Fruit fly (Drosophila melanogaster) whole organism, adult: Measurements from ENCODE around the gene SNF4Agamma.

ENCODE experiments used
- CG11617 ChIP-seq: fragments of 200-800 bp; sonication (Bioruptor generic); optimal IDR thresholded peaks from 2 replicates; lab custom pipeline; 2017; ENCODE audit warnings: mild to moderate bottlenecking, missing biosample characterization, missing genetic modification reagents, missing genetic modification characterization
- CG12768 ChIP-seq: fragments of 200-800 bp; sonication (Bioruptor generic); optimal IDR thresholded peaks from 2 replicates; lab custom pipeline; 2017; ENCODE audit warnings: missing biosample characterization, missing genetic modification characterization, mild to moderate bottlenecking, moderate library complexity, missing genetic modification reagents
- CG14711 ChIP-seq: fragments of 200-800 bp; sonication (Bioruptor generic); optimal IDR thresholded peaks from 2 replicates; lab custom pipeline; 2018; ENCODE audit warnings: missing biosample characterization, mild to moderate bottlenecking, missing genetic modification characterization, moderate library complexity
- CG1620 ChIP-seq: fragments of 200-800 bp; sonication (Bioruptor generic); optimal IDR thresholded peaks from 2 replicates; lab custom pipeline; 2016; ENCODE audit warnings: missing biosample characterization, missing genetic modification characterization
- CG33017 ChIP-seq: fragments of 200-800 bp; sonication (Bioruptor generic); optimal IDR thresholded peaks from 2 replicates; lab custom pipeline; 2018; ENCODE audit warnings: missing biosample characterization, mild to moderate bottlenecking, missing genetic modification characterization, moderate library complexity
- CG5204 ChIP-seq: fragments of 200-800 bp; sonication (Bioruptor generic); optimal IDR thresholded peaks from 2 replicates; lab custom pipeline; 2016; ENCODE audit warnings: missing biosample characterization, missing genetic modification characterization
- CG7045 ChIP-seq: fragments of 200-800 bp; sonication (Bioruptor generic); optimal IDR thresholded peaks from 2 replicates; lab custom pipeline; 2017; ENCODE audit warnings: missing biosample characterization, mild to moderate bottlenecking, missing genetic modification characterization
- CG7101 ChIP-seq: fragments of 200-800 bp; sonication (Bioruptor generic); optimal IDR thresholded peaks from 2 replicates; lab custom pipeline; 2018; ENCODE audit warnings: missing biosample characterization, mild to moderate bottlenecking, missing genetic modification characterization, moderate library complexity
- Clk ChIP-seq: fragments of 200-800 bp; sonication (Bioruptor generic); optimal IDR thresholded peaks from 2 replicates; lab custom pipeline; 2017; ENCODE audit warnings: missing biosample characterization, missing genetic modification characterization
- Crg-1 ChIP-seq: fragments of 200-800 bp; sonication (Bioruptor generic); optimal IDR thresholded peaks from 2 replicates; lab custom pipeline; 2016; ENCODE audit warnings: missing biosample characterization, missing genetic modification characterization
- Hr96 ChIP-seq: fragments of 200-800 bp; sonication (Bioruptor generic); optimal IDR thresholded peaks from 2 replicates; lab custom pipeline; 2016; ENCODE audit warnings: missing biosample characterization, missing genetic modification characterization
- Mnt ChIP-seq: fragments of 200-800 bp; sonication (Bioruptor generic); optimal IDR thresholded peaks from 2 replicates; lab custom pipeline; 2016; ENCODE audit warnings: missing biosample characterization, mild to moderate bottlenecking, missing genetic modification characterization
- bab1 ChIP-seq: fragments of 200-800 bp; sonication (Bioruptor generic); optimal IDR thresholded peaks from 3 replicates; lab custom pipeline; 2019; ENCODE audit warnings: missing biosample characterization, mild to moderate bottlenecking, missing genetic modification characterization, moderate library complexity
- cic ChIP-seq: fragments of 200-800 bp; sonication (Bioruptor generic); optimal IDR thresholded peaks from 2 replicates; lab custom pipeline; 2017; ENCODE audit warnings: missing biosample characterization, mild to moderate bottlenecking, missing genetic modification characterization, moderate library complexity
- cnc ChIP-seq, 2 experiments: fragments of >200 bp; optimal IDR thresholded peaks; 2 replicates each; lab custom pipeline; 2017
- kay ChIP-seq: fragments of 200-800 bp; sonication (Bioruptor generic); peaks from one replicate; lab custom pipeline; 2016; ENCODE audit warnings: missing biosample characterization, missing genetic modification characterization, borderline replicate concordance
- ovo ChIP-seq: fragments of 200-800 bp; sonication (Bioruptor generic); optimal IDR thresholded peaks from 2 replicates; lab custom pipeline; 2016; ENCODE audit warnings: missing biosample characterization, missing genetic modification characterization
- pad ChIP-seq: fragments of 200-800 bp; sonication (Bioruptor generic); optimal IDR thresholded peaks from 3 replicates; lab custom pipeline; 2017; ENCODE audit warnings: missing biosample characterization, missing genetic modification characterization, mild to moderate bottlenecking, moderate library complexity, missing genetic modification reagents
- tj ChIP-seq: fragments of 200-800 bp; sonication (Bioruptor generic); optimal IDR thresholded peaks from 3 replicates; lab custom pipeline; 2017; ENCODE audit warnings: missing biosample characterization, mild to moderate bottlenecking, missing genetic modification characterization, moderate library complexity
- toe ChIP-seq: fragments of 200-800 bp; sonication (Bioruptor generic); optimal IDR thresholded peaks from 2 replicates; lab custom pipeline; 2016; ENCODE audit warnings: missing biosample characterization, missing genetic modification characterization

SNF4Agamma gene

DNA sequence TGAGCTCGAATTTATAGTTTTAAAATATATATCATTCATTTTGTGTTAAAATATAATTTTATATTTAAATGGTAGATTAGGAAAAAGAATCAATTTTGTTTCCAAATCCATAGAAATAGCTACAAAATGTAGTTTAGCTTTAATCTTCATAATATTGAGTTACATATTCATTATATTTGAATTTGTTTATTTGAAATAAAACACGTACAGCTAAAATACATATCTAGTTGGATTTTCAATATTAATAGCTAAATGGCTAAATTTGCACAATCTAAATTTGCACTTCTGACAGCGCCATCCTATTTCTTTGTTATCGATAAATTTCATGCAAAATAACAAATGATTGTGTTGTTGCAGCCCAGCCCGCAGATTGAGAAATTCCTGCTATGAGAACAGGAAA is 6.6 kb upstream of the SNF4Agamma start, which contains the start of gene Usp8:
Usp8 (plus strand) TSS at position 312 of the 400 bp plus-strand sequence.
- TF ChIP-seq CG12768 (no peak), cic (GFP tag; lab: Kevin White, UChicago) (no peak), CG1620 (no peak), pad (peak; percentile 26), Clk (GFP tag; lab: Kevin White, UChicago) (no peak), CG14711 (tag; lab: Kevin White, UChicago) (peak; percentile 31), kay (no peak), toe (GFP tag; lab: Kevin White, UChicago) (no peak), bab1 (GFP tag; lab: Kevin White, UChicago) (peak; percentile 55), CG7101 (tag; lab: Kevin White, UChicago) (peak; percentile 22), tj (GFP tag; lab: Kevin White, UChicago) (no peak), Mnt (no peak), ovo (GFP tag; lab: Kevin White, UChicago) (no peak), CG5204 (GFP tag; lab: Kevin White, UChicago) (no peak), cnc (optimal IDR thresholded peaks at IDR 0.05; lab: Kevin White, UChicago) (no peak), Hr96 (GFP tag; lab: Kevin White, UChicago) (no peak), CG11617 (GFP tag; lab: Kevin White, UChicago) (peak; percentile 66), Crg-1 (GFP tag; lab: Kevin White, UChicago) (no peak), CG7045 (GFP tag; lab: Kevin White, UChicago) (peak; percentile 13), CG33017 (no peak)

DNA sequence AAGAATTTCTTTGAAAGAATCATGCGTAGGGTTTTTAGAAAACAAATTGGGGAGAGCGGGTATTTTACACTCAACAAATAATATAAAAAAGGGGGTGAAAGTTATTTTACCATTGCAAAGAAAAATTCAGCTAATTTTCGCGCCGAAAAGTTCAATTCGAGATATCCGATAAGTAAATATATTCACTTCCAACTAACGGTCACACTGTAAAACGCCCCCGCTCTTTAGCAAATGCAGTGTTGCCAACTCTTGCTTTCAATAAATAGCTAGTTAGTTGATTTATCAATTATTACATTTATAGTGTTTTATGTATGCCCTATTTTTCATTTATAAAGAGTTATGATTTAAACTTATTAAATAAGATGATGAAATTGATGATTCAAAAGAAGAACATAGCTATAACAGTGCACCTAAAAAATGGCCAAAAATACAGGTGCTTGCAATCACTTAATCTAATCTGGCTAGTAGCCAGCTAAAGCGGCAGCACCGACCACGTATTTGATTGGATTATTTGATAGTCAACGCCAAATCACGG is 2.3 kb upstream of the SNF4Agamma start, which contains the start of gene meigo:
meigo (plus strand) TSS at position 51 of the 535 bp plus-strand sequence.
- TF ChIP-seq pad = peak; percentile 61
- TF ChIP-seq Hr96 (GFP tag; lab: Kevin White, UChicago) = no peak
- TF ChIP-seq CG11617 (GFP tag; lab: Kevin White, UChicago) = peak; percentile 73
- peak; percentile 52 for TF ChIP-seq CG7045 (GFP tag; lab: Kevin White, UChicago)
- peak; percentile 20 for TF ChIP-seq Crg-1 (GFP tag; lab: Kevin White, UChicago)
- peak; percentile 86 for TF ChIP-seq bab1 (GFP tag; lab: Kevin White, UChicago)
- peak; percentile 74 for TF ChIP-seq CG1620
- peak; percentile 53 for TF ChIP-seq cic (GFP tag; lab: Kevin White, UChicago)
- no peak for TF ChIP-seq kay
- TF ChIP-seq cnc (optimal IDR thresholded peaks at IDR 0.05; lab: Kevin White, UChicago) = no peak
- TF ChIP-seq CG14711 (tag; lab: Kevin White, UChicago) = peak; percentile 94
- peak; percentile 78 for TF ChIP-seq CG33017
- TF ChIP-seq CG7101 (tag; lab: Kevin White, UChicago) = peak; percentile 77
- peak; percentile 40 for TF ChIP-seq ovo (GFP tag; lab: Kevin White, UChicago)
- TF ChIP-seq tj (GFP tag; lab: Kevin White, UChicago) = peak; percentile 42
- no peak for TF ChIP-seq toe (GFP tag; lab: Kevin White, UChicago)
- TF ChIP-seq CG12768 = peak; percentile 40
- no peak for TF ChIP-seq CG5204 (GFP tag; lab: Kevin White, UChicago)
- TF ChIP-seq Clk (GFP tag; lab: Kevin White, UChicago) = peak; percentile 30
- TF ChIP-seq Mnt = peak; percentile 70

DNA sequence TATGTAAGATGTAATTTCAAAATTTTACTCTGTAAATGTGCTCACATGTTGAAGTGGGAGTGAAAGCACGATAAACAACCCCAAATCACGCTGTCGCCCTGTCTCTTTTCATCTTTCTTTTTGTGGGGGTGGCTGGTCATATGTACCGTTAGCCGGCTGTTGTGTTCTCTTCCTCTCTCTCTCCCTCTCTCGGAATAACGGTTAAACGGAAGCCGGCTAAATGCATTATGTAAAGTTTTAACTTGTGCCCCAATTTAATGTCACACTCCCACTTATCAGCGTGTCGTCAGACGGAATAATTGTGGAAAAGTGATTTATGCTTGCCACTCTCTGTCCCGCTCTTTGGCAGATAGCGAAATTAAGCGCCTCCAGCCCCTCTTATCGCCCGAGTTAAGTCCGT is 802 bp downstream of the SNF4Agamma start:
- no peak for TF ChIP-seq Mnt
- TF ChIP-seq ovo (GFP tag; lab: Kevin White, UChicago) = peak; percentile 66
- TF ChIP-seq Hr96 (GFP tag; lab: Kevin White, UChicago) = no peak
- no peak for TF ChIP-seq tj (GFP tag; lab: Kevin White, UChicago)
- TF ChIP-seq CG14711 (tag; lab: Kevin White, UChicago) = no peak
- no peak for TF ChIP-seq pad

DNA sequence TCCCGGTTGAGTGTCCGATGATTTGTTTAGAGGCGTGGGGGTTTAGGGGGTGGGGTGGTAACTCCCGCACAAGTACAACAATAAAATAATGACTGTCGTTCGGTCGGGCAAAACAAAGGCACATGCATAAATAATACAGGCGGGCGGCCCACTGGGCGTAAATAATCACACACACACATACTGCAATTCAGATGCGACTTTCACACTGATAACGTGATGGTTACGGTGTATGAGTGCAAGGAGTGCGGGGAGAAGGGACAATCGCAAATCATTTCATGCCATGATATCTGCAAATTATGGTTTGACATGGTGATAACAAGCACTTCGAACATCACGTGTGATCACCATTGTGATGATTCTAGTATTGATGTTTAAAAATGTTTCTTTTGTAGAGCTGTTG is 9.6 kb downstream of the SNF4Agamma start:
- peak; percentile 51 for TF ChIP-seq cic (GFP tag; lab: Kevin White, UChicago)
- no peak for TF ChIP-seq CG1620
- no peak for TF ChIP-seq kay
- TF ChIP-seq pad = no peak
- TF ChIP-seq CG5204 (GFP tag; lab: Kevin White, UChicago) = no peak
- TF ChIP-seq Mnt = peak; percentile 21
- no peak for TF ChIP-seq ovo (GFP tag; lab: Kevin White, UChicago)
- TF ChIP-seq CG33017 = no peak
- TF ChIP-seq cnc (optimal IDR thresholded peaks at IDR 0.05; lab: Kevin White, UChicago) = no peak
- TF ChIP-seq CG14711 (tag; lab: Kevin White, UChicago) = no peak
- no peak for TF ChIP-seq CG11617 (GFP tag; lab: Kevin White, UChicago)
- no peak for TF ChIP-seq bab1 (GFP tag; lab: Kevin White, UChicago)
- TF ChIP-seq toe (GFP tag; lab: Kevin White, UChicago) = no peak
- TF ChIP-seq CG12768 = peak; percentile 1
- no peak for TF ChIP-seq Crg-1 (GFP tag; lab: Kevin White, UChicago)
- no peak for TF ChIP-seq tj (GFP tag; lab: Kevin White, UChicago)
- TF ChIP-seq Clk (GFP tag; lab: Kevin White, UChicago) = no peak
- no peak for TF ChIP-seq CG7101 (tag; lab: Kevin White, UChicago)
- no peak for TF ChIP-seq Hr96 (GFP tag; lab: Kevin White, UChicago)
- no peak for TF ChIP-seq CG7045 (GFP tag; lab: Kevin White, UChicago)

DNA sequence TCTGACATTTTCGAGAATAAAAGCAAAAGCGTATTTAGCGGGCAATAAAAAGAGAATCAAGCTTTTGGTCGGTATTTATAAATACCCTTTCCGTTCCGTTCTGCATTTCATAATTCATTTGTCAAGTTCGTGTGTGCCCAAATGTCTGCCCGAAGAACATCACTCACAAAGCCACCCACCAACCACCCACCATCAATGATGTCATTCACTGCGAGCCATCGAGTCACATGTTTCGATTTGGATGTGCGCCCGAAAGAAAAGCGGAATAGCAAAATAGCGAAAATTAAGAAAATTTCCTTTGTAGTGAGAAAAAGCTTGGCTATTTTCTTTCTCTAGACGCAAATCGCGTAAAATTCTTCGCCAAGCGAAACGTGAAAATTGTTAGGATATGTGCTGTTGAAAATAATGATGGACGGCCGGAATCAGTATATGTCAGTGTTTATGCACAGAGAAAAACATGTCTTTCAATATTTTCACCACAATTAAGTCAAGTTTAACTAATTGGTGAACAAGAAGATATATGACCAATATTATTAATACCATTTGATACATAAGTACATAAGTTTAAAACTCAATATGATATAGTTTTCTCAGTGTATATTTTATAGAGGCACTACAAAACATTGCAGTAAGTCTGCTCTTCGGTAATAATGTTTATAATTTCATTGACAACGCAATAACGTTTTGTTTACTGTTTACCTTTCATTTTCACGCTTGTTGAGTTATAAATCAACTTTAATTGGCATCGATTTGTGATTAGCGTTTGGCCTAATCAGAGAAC is 10.7 kb downstream of the SNF4Agamma start:
- TF ChIP-seq CG12768 (peak; percentile 21), CG33017 (peak; percentile 55), ovo (GFP tag; lab: Kevin White, UChicago) (no peak), tj (GFP tag; lab: Kevin White, UChicago) (peak; percentile 27), bab1 (GFP tag; lab: Kevin White, UChicago) (no peak), CG7101 (tag; lab: Kevin White, UChicago) (peak; percentile 65), Hr96 (GFP tag; lab: Kevin White, UChicago) (no peak), cnc (optimal IDR thresholded peaks at IDR 0.05; lab: Kevin White, UChicago) (no peak), toe (GFP tag; lab: Kevin White, UChicago) (no peak), CG7045 (GFP tag; lab: Kevin White, UChicago) (peak; percentile 9), Mnt (peak; percentile 24), CG5204 (GFP tag; lab: Kevin White, UChicago) (peak; percentile 55), Crg-1 (GFP tag; lab: Kevin White, UChicago) (no peak), kay (no peak), CG14711 (tag; lab: Kevin White, UChicago) (no peak), Clk (GFP tag; lab: Kevin White, UChicago) (no peak), cic (GFP tag; lab: Kevin White, UChicago) (no peak), pad (no peak), CG11617 (GFP tag; lab: Kevin White, UChicago) (peak; percentile 66), CG1620 (peak; percentile 3)
